Fruit fly (Drosophila melanogaster) whole organism, embryonic: Measurements from ENCODE around the gene Nrx-IV.

Experiments used
- Abd-B ChIP-seq: fragments of 200-800 bp; sonication (Bioruptor generic); optimal IDR thresholded peaks from 2 replicates; lab custom pipeline; 2018; ENCODE audit warnings: missing biosample characterization, mild to moderate bottlenecking, missing genetic modification characterization, moderate library complexity
- Atf-2 ChIP-seq: fragments of 200-800 bp; sonication (Bioruptor generic); optimal IDR thresholded peaks from 2 replicates; lab custom pipeline; 2016; ENCODE audit warnings: missing biosample characterization, missing genetic modification characterization
- CG1024 ChIP-seq: fragments of 200-800 bp; sonication (Bioruptor generic); IDR thresholded peaks from 2 replicates; pipeline ENCODE4 v1.3.6; 2022; ENCODE audit warnings: missing biosample characterization, missing genetic modification characterization
- CG10267 ChIP-seq: fragments of 200-800 bp; sonication (Bioruptor generic); optimal IDR thresholded peaks from 2 replicates; lab custom pipeline; 2018; ENCODE audit warnings: missing biosample characterization, mild to moderate bottlenecking, missing genetic modification characterization, moderate library complexity
- CG10274 ChIP-seq: fragments of 200-800 bp; sonication (Bioruptor generic); optimal IDR thresholded peaks from 3 replicates; lab custom pipeline; 2017; ENCODE audit warnings: missing biosample characterization, mild to moderate bottlenecking, missing genetic modification characterization
- CG10431 ChIP-seq: fragments of 200-800 bp; sonication (Bioruptor generic); optimal IDR thresholded peaks from 3 replicates; lab custom pipeline; 2018; ENCODE audit warnings: missing biosample characterization, mild to moderate bottlenecking, missing genetic modification characterization
- CG13123 ChIP-seq: fragments of 200-800 bp; sonication (Bioruptor generic); optimal IDR thresholded peaks from 2 replicates; lab custom pipeline; 2016; ENCODE audit warnings: missing biosample characterization, missing genetic modification characterization
- CG14050 ChIP-seq: fragments of 200-800 bp; sonication (Bioruptor generic); IDR thresholded peaks from 3 replicates; pipeline ENCODE4 v1.3.6; 2022; ENCODE audit warnings: missing biosample characterization, missing genetic modification characterization
- CG17385 ChIP-seq: fragments of 200-800 bp; sonication (Bioruptor generic); optimal IDR thresholded peaks from 3 replicates; lab custom pipeline; 2018; ENCODE audit warnings: missing biosample characterization, mild to moderate bottlenecking, missing genetic modification characterization
- CG18599 ChIP-seq: fragments of 200-800 bp; sonication (Bioruptor generic); optimal IDR thresholded peaks from 3 replicates; lab custom pipeline; 2017; ENCODE audit warnings: missing biosample characterization, missing genetic modification characterization, mild to moderate bottlenecking, moderate library complexity, missing genetic modification reagents
- CG3726 ChIP-seq: fragments of 200-800 bp; sonication (Bioruptor generic); IDR thresholded peaks from 3 replicates; pipeline ENCODE4, ENCODE4 v1.3.6; 2022; ENCODE audit warnings: missing biosample characterization, missing genetic modification characterization
- CG3838 ChIP-seq: fragments of 200-800 bp; sonication (Bioruptor generic); optimal IDR thresholded peaks from 3 replicates; lab custom pipeline; 2016; ENCODE audit warnings: missing biosample characterization, missing genetic modification characterization
- CG3995 ChIP-seq: fragments of 200-800 bp; sonication (Bioruptor generic); optimal IDR thresholded peaks from 3 replicates; lab custom pipeline; 2016; ENCODE audit warnings: missing biosample characterization, missing genetic modification characterization
- CG4282 ChIP-seq: fragments of 200-800 bp; sonication (Bioruptor generic); optimal IDR thresholded peaks from 2 replicates; lab custom pipeline; 2016; ENCODE audit warnings: missing biosample characterization, missing genetic modification characterization
- CG6272 ChIP-seq: fragments of 200-800 bp; sonication (Bioruptor generic); IDR thresholded peaks from 2 replicates; pipeline ENCODE4 v1.3.6; 2022; ENCODE audit warnings: missing biosample characterization, missing genetic modification characterization
- CG7556 ChIP-seq: fragments of 200-800 bp; sonication (Bioruptor generic); optimal IDR thresholded peaks from 2 replicates; lab custom pipeline; 2017; ENCODE audit warnings: missing biosample characterization, mild to moderate bottlenecking, missing genetic modification characterization
- CG7745 ChIP-seq: fragments of 200-800 bp; sonication (Bioruptor generic); optimal IDR thresholded peaks from 2 replicates; lab custom pipeline; 2018; ENCODE audit warnings: missing biosample characterization, mild to moderate bottlenecking, missing genetic modification characterization, moderate library complexity
- CHES-1-like ChIP-seq: fragments of 200-800 bp; sonication (Bioruptor generic); optimal IDR thresholded peaks from 2 replicates; lab custom pipeline; 2016; ENCODE audit warnings: missing biosample characterization, missing genetic modification characterization
- Dref ChIP-seq: fragments of 200-800 bp; sonication (Bioruptor generic); IDR thresholded peaks from 2 replicates; pipeline ENCODE4 v1.3.6; 2022; ENCODE audit warnings: missing biosample characterization, missing genetic modification characterization
- E2f2 ChIP-seq: fragments of 200-800 bp; sonication (Bioruptor generic); IDR thresholded peaks from 2 replicates; pipeline ENCODE4 v1.3.6; 2022; ENCODE audit warnings: missing biosample characterization, missing genetic modification characterization
- Eip74EF ChIP-seq, 2 experiments: fragments of 200-800 bp in 1 of 2; fragments of >200 bp in 1 of 2; sonication (Bioruptor generic) in 1 of 2; optimal IDR thresholded peaks; 2 replicates each; lab custom pipeline; 2017 to 2019; ENCODE audit warnings: missing biosample characterization in 2 of 2, missing genetic modification characterization in 2 of 2, mild to moderate bottlenecking in 1 of 2, moderate library complexity in 1 of 2
- Ets65A ChIP-seq: fragments of 200-800 bp; sonication (Bioruptor generic); peaks from one replicate; lab custom pipeline; 2016; ENCODE audit warnings: missing biosample characterization, missing genetic modification characterization
- Ets97D ChIP-seq: fragments of 200-800 bp; sonication (Bioruptor generic); optimal IDR thresholded peaks from 3 replicates; lab custom pipeline; 2016; ENCODE audit warnings: missing biosample characterization, missing genetic modification characterization
- HHEX ChIP-seq: fragments of 200-800 bp; sonication (Bioruptor generic); optimal IDR thresholded peaks from 3 replicates; lab custom pipeline; 2017; ENCODE audit warnings: missing biosample characterization, mild to moderate bottlenecking, missing genetic modification characterization, missing genetic modification reagents
- HmgZ ChIP-seq: fragments of 200-800 bp; sonication (Bioruptor generic); optimal IDR thresholded peaks from 2 replicates; lab custom pipeline; 2018; ENCODE audit warnings: missing biosample characterization, mild to moderate bottlenecking, missing genetic modification characterization
- Hmr ChIP-seq: fragments of 200-800 bp; sonication (Bioruptor generic); optimal IDR thresholded peaks from 3 replicates; lab custom pipeline; 2017; ENCODE audit warnings: mild to moderate bottlenecking, missing biosample characterization, missing genetic modification reagents, missing genetic modification characterization
- Lim3 ChIP-seq: fragments of 200-800 bp; sonication (Bioruptor generic); IDR thresholded peaks from 2 replicates; pipeline ENCODE4 v1.3.6; 2022; ENCODE audit warnings: missing biosample characterization, missing genetic modification characterization
- Mrtf ChIP-seq: fragments of 200-800 bp; sonication (Bioruptor generic); IDR thresholded peaks from 3 replicates; pipeline ENCODE4 v1.3.6; 2022; ENCODE audit warnings: missing biosample characterization, missing genetic modification characterization
- Nf-YA ChIP-seq: fragments of 200-800 bp; sonication (Bioruptor generic); IDR thresholded peaks from 2 replicates; pipeline ENCODE4 v1.3.6; 2022; ENCODE audit warnings: missing biosample characterization, missing genetic modification characterization
- Oaz ChIP-seq: fragments of 200-800 bp; sonication (Bioruptor generic); IDR thresholded peaks from 2 replicates; pipeline ENCODE4 v1.3.6; 2022; ENCODE audit warnings: missing biosample characterization, missing genetic modification characterization
- ac ChIP-seq: fragments of 200-800 bp; sonication (Bioruptor generic); optimal IDR thresholded peaks from 3 replicates; lab custom pipeline; 2017; ENCODE audit warnings: missing biosample characterization, mild to moderate bottlenecking, missing genetic modification characterization
- bsh ChIP-seq, 2 experiments: fragments of 200-800 bp; sonication (Bioruptor generic); optimal IDR thresholded peaks; 2 replicates each; lab custom pipeline; 2017 to 2018; ENCODE audit warnings: mild to moderate bottlenecking in 2 of 2, missing biosample characterization in 2 of 2, missing genetic modification characterization in 2 of 2, moderate library complexity in 1 of 2
- corto ChIP-seq: fragments of 200-800 bp; sonication (Bioruptor generic); optimal IDR thresholded peaks from 2 replicates; lab custom pipeline; 2016; ENCODE audit warnings: missing biosample characterization, mild to moderate bottlenecking, missing genetic modification characterization, moderate library complexity
- ftz-f1 ChIP-seq: fragments of 200-800 bp; sonication (Bioruptor generic); optimal IDR thresholded peaks from 2 replicates; lab custom pipeline; 2016; ENCODE audit warnings: missing biosample characterization, missing genetic modification characterization
- gem ChIP-seq: fragments of 200-800 bp; sonication (Bioruptor generic); optimal IDR thresholded peaks from 2 replicates; lab custom pipeline; 2019; ENCODE audit warnings: missing biosample characterization, mild to moderate bottlenecking, missing genetic modification characterization, moderate library complexity
- ham ChIP-seq: fragments of 200-800 bp; sonication (Bioruptor generic); IDR thresholded peaks from 2 replicates; pipeline ENCODE4 v1.3.6; 2022; ENCODE audit warnings: missing biosample characterization, missing genetic modification characterization
- ken ChIP-seq: fragments of 200-800 bp; sonication (Bioruptor generic); IDR thresholded peaks from 3 replicates; pipeline ENCODE4 v1.3.6; 2022; ENCODE audit warnings: missing biosample characterization, missing genetic modification characterization
- lmd ChIP-seq: fragments of 200-800 bp; sonication (Bioruptor generic); IDR thresholded peaks from 2 replicates; pipeline ENCODE4 v1.3.6; 2022; ENCODE audit warnings: missing biosample characterization, missing genetic modification characterization
- pum ChIP-seq: fragments of 200-800 bp; sonication (Bioruptor generic); optimal IDR thresholded peaks from 2 replicates; lab custom pipeline; 2016; ENCODE audit warnings: missing biosample characterization, missing genetic modification characterization
- pzg ChIP-seq: fragments of 200-800 bp; sonication (Bioruptor generic); optimal IDR thresholded peaks from 3 replicates; lab custom pipeline; 2018; ENCODE audit warnings: missing biosample characterization, mild to moderate bottlenecking, missing genetic modification characterization, moderate library complexity
- seq ChIP-seq: fragments of 200-800 bp; sonication (Bioruptor generic); IDR thresholded peaks from 2 replicates; pipeline ENCODE4 v1.3.6; 2022; ENCODE audit warnings: missing biosample characterization, missing genetic modification characterization
- shn ChIP-seq: fragments of 200-800 bp; sonication (Bioruptor generic); optimal IDR thresholded peaks from 3 replicates; lab custom pipeline; 2016; ENCODE audit warnings: missing biosample characterization, missing genetic modification characterization
- sna ChIP-seq: fragments of 200-800 bp; sonication (Bioruptor generic); IDR thresholded peaks from 2 replicates; pipeline ENCODE4 v1.3.6; 2022; ENCODE audit warnings: missing biosample characterization, missing genetic modification characterization; ENCODE audit not compliant: partially characterized antibody
- ssp ChIP-seq: fragments of 200-800 bp; sonication (Bioruptor generic); IDR thresholded peaks from 2 replicates; pipeline ENCODE4 v1.3.6; 2022; ENCODE audit warnings: missing biosample characterization, missing genetic modification characterization
- stwl ChIP-seq: fragments of 200-800 bp; sonication (Bioruptor generic); optimal IDR thresholded peaks from 3 replicates; lab custom pipeline; 2018; ENCODE audit warnings: missing biosample characterization, mild to moderate bottlenecking, missing genetic modification characterization, moderate library complexity
- tap ChIP-seq: fragments of 200-800 bp; optimal IDR thresholded peaks from 3 replicates; lab custom pipeline; 2019; ENCODE audit warnings: missing biosample characterization, mild to moderate bottlenecking, missing genetic modification characterization, moderate library complexity
- tio ChIP-seq: fragments of 200-800 bp; sonication (Bioruptor generic); optimal IDR thresholded peaks from 2 replicates; lab custom pipeline; 2017; ENCODE audit warnings: missing biosample characterization, missing genetic modification characterization, inconsistent platforms
- vfl ChIP-seq: fragments of 200-800 bp; sonication (Bioruptor generic); optimal IDR thresholded peaks from 2 replicates; lab custom pipeline; 2016; ENCODE audit warnings: missing biosample characterization, missing genetic modification characterization
- wor ChIP-seq: fragments of 200-800 bp; sonication (Bioruptor generic); IDR thresholded peaks from 2 replicates; pipeline ENCODE4 v1.3.6; 2022; ENCODE audit warnings: missing biosample characterization, missing genetic modification characterization
- yki ChIP-seq: fragments of >200 bp; optimal IDR thresholded peaks from 3 replicates; lab custom pipeline; 2018
- zen2 ChIP-seq: fragments of 200-800 bp; sonication (Bioruptor generic); IDR thresholded peaks from 3 replicates; pipeline ENCODE4 v1.3.6; 2022; ENCODE audit warnings: missing biosample characterization, missing genetic modification characterization; ENCODE audit not compliant: partially characterized antibody

Gene Nrx-IV

dm6 chr3L:12119875-12120485 lies 26.3 kb upstream of the Nrx-IV start, which contains the start of gene CG11560 (continued):
- no peak for TF ChIP-seq Eip74EF (GFP tag; optimal IDR thresholded peaks at IDR 0.05; lab: Kevin White, UChicago)
- TF ChIP-seq Dref: peak; percentile 85
- no peak for TF ChIP-seq HHEX
- no peak for TF ChIP-seq ftz-f1 (GFP tag; lab: Kevin White, UChicago)
- peak; percentile 28; the same call in 1 of the 3 replicates for TF ChIP-seq zen2 (GFP tag; lab: Robert Waterston, UW)
- TF ChIP-seq yki (lab: Kevin White, UChicago): no peak
- no peak for TF ChIP-seq gem (tag; lab: Kevin White, UChicago)
- no peak for TF ChIP-seq Abd-B (GFP tag; lab: Kevin White, UChicago)
- no peak for TF ChIP-seq lmd (GFP tag; lab: Robert Waterston, UW)
- TF ChIP-seq tio (GFP tag; lab: Kevin White, UChicago): no peak
- no peak for TF ChIP-seq CG3838
- TF ChIP-seq sna (GFP tag; lab: Robert Waterston, UW): peak; percentile 55; the same call in 1 of the 2 replicates
- no peak for TF ChIP-seq ssp (GFP tag; lab: Robert Waterston, UW)
- TF ChIP-seq HmgZ (tag; lab: Kevin White, UChicago): peak; percentile 16
- no peak for TF ChIP-seq CHES-1-like (GFP tag; lab: Kevin White, UChicago)
- no peak for TF ChIP-seq Ets65A (GFP tag; lab: Kevin White, UChicago)
- no peak for TF ChIP-seq corto (GFP tag; lab: Kevin White, UChicago)
- TF ChIP-seq pum (GFP tag; lab: Kevin White, UChicago): no peak
- TF ChIP-seq Lim3 (GFP tag; lab: Robert Waterston, UW): no peak
- TF ChIP-seq CG6272 (GFP tag; lab: Robert Waterston, UW): no peak
- no peak for TF ChIP-seq CG10274 (GFP tag; lab: Kevin White, UChicago)
- peak; percentile 19 for TF ChIP-seq Ets97D (GFP tag; lab: Kevin White, UChicago)
- no peak for TF ChIP-seq Mrtf (GFP tag; lab: Robert Waterston, UW)
- peak; percentile 35 for TF ChIP-seq CG10267 (tag; lab: Kevin White, UChicago)
- no peak for TF ChIP-seq CG7556 (GFP tag; lab: Kevin White, UChicago)
- TF ChIP-seq Atf-2 (GFP tag; lab: Kevin White, UChicago): no peak
- TF ChIP-seq bsh (GFP tag; optimal IDR thresholded peaks at IDR 0.05; lab: Kevin White, UChicago): no peak
- no peak for TF ChIP-seq ham (GFP tag; lab: Robert Waterston, UW)
- TF ChIP-seq Oaz: no peak
- TF ChIP-seq CG3726 (GFP tag; lab: Robert Waterston, UW): no peak
- no peak for TF ChIP-seq tap (tag; lab: Kevin White, UChicago)
- peak; percentile 75 for TF ChIP-seq E2f2 (GFP tag; lab: Robert Waterston, UW)
- TF ChIP-seq CG1024: no peak
- no peak for TF ChIP-seq CG7745 (tag; lab: Kevin White, UChicago)
- no peak for TF ChIP-seq CG14050 (GFP tag; lab: Robert Waterston, UW)
- no peak for TF ChIP-seq seq
- TF ChIP-seq CG4282 (GFP tag; lab: Kevin White, UChicago): no peak
- peak; percentile 82 for TF ChIP-seq stwl (tag; lab: Kevin White, UChicago)
- no peak for TF ChIP-seq vfl (GFP tag; lab: Kevin White, UChicago)
- peak; percentile 56 for TF ChIP-seq pzg (GFP tag; lab: Kevin White, UChicago)
- no peak for TF ChIP-seq CG17385 (GFP tag; lab: Kevin White, UChicago)
- TF ChIP-seq CG3995 (GFP tag; lab: Kevin White, UChicago): no peak
- TF ChIP-seq CG10431: no peak
- TF ChIP-seq wor (GFP tag; lab: Robert Waterston, UW): no peak
- TF ChIP-seq shn (GFP tag; lab: Kevin White, UChicago): no peak
- no peak for TF ChIP-seq Hmr (GFP tag; lab: Kevin White, UChicago)
- TF ChIP-seq CG18599: no peak
- no peak for TF ChIP-seq ac (GFP tag; lab: Kevin White, UChicago)
- no peak for TF ChIP-seq CG13123
- TF ChIP-seq Nf-YA (GFP tag; lab: Robert Waterston, UW): no peak
- no peak for TF ChIP-seq ken (GFP tag; lab: Robert Waterston, UW)
